Fruit fly (Drosophila melanogaster) whole organism, embryonic: ENCODE data around the gene CG34268.

ENCODE experiments used
- Atf3 ChIP-seq: fragments of 200-800 bp; sonication (Bioruptor generic); optimal IDR thresholded peaks from 3 replicates; lab custom pipeline; 2016; ENCODE audit warnings: missing biosample characterization, missing genetic modification characterization
- CG13287 ChIP-seq: fragments of 200-800 bp; sonication (Bioruptor generic); IDR thresholded peaks from 2 replicates; pipeline ENCODE4 v1.3.6; 2022; ENCODE audit warnings: missing biosample characterization, missing genetic modification characterization; ENCODE audit not compliant: partially characterized antibody
- CG14965 ChIP-seq: fragments of 200-800 bp; sonication (Bioruptor generic); optimal IDR thresholded peaks from 2 replicates; lab custom pipeline; 2016; ENCODE audit warnings: missing biosample characterization, missing genetic modification characterization, borderline replicate concordance
- CG17568 ChIP-seq: fragments of 200-800 bp; sonication (Bioruptor generic); optimal IDR thresholded peaks from 2 replicates; lab custom pipeline; 2018; ENCODE audit warnings: missing biosample characterization, mild to moderate bottlenecking, missing genetic modification characterization, moderate library complexity
- CG18011 ChIP-seq: fragments of 200-800 bp; sonication (Bioruptor generic); optimal IDR thresholded peaks from 2 replicates; lab custom pipeline; 2017; ENCODE audit warnings: missing biosample characterization, missing genetic modification characterization, mild to moderate bottlenecking, moderate library complexity, missing genotype
- CG2875 ChIP-seq: fragments of 200-800 bp; sonication (Bioruptor generic); optimal IDR thresholded peaks from 2 replicates; lab custom pipeline; 2017; ENCODE audit warnings: missing biosample characterization, mild to moderate bottlenecking, missing genetic modification characterization, missing genetic modification reagents
- CG2889 ChIP-seq: fragments of 200-800 bp; sonication (Bioruptor generic); IDR thresholded peaks from 3 replicates; pipeline ENCODE4 v1.3.6; 2022; ENCODE audit warnings: missing biosample characterization, missing genetic modification characterization
- CG32532 ChIP-seq: fragments of 200-800 bp; sonication (Bioruptor generic); IDR thresholded peaks from 2 replicates; pipeline ENCODE4 v1.3.6; 2022; ENCODE audit warnings: missing biosample characterization, missing genetic modification characterization
- CG32767 ChIP-seq: fragments of 200-800 bp; sonication (Bioruptor generic); IDR thresholded peaks from 2 replicates; pipeline ENCODE4 v1.3.6; 2022; ENCODE audit warnings: missing biosample characterization, missing genetic modification characterization
- CG4328 ChIP-seq: fragments of 200-800 bp; sonication (Bioruptor generic); optimal IDR thresholded peaks from 3 replicates; lab custom pipeline; 2017; ENCODE audit warnings: missing biosample characterization, missing genetic modification reagents, missing genetic modification characterization
- CG4424 ChIP-seq: fragments of 200-800 bp; sonication (Bioruptor generic); optimal IDR thresholded peaks from 3 replicates; lab custom pipeline; 2016; ENCODE audit warnings: missing biosample characterization, missing genetic modification characterization
- CG4854 ChIP-seq: fragments of 200-800 bp; sonication (Bioruptor generic); optimal IDR thresholded peaks from 2 replicates; lab custom pipeline; 2016; ENCODE audit warnings: missing biosample characterization, missing genetic modification characterization, inconsistent platforms
- CG7357 ChIP-seq: fragments of 200-800 bp; sonication (Bioruptor generic); IDR thresholded peaks from 3 replicates; pipeline ENCODE4 v1.3.6; 2022; ENCODE audit warnings: missing biosample characterization, missing genetic modification characterization
- Dll ChIP-seq: fragments of 200-800 bp; sonication (Bioruptor generic); IDR thresholded peaks from 4 replicates; pipeline ENCODE4 v1.3.6; 2022; ENCODE audit warnings: missing biosample characterization, missing genetic modification characterization; ENCODE audit not compliant: partially characterized antibody
- Dref ChIP-seq: fragments of 200-800 bp; sonication (Bioruptor generic); IDR thresholded peaks from 2 replicates; pipeline ENCODE4 v1.3.6; 2022; ENCODE audit warnings: missing biosample characterization, missing genetic modification characterization
- Eip74EF ChIP-seq, 2 experiments: fragments of 200-800 bp in 1 of 2; fragments of >200 bp in 1 of 2; sonication (Bioruptor generic) in 1 of 2; optimal IDR thresholded peaks; 2 replicates each; lab custom pipeline; 2017 to 2019; ENCODE audit warnings: missing biosample characterization in 2 of 2, missing genetic modification characterization in 2 of 2, mild to moderate bottlenecking in 1 of 2, moderate library complexity in 1 of 2
- Fer1 ChIP-seq: fragments of 200-800 bp; sonication (Bioruptor generic); optimal IDR thresholded peaks from 2 replicates; lab custom pipeline; 2017; ENCODE audit warnings: missing biosample characterization, mild to moderate bottlenecking, missing genetic modification characterization
- HLHmδ ChIP-seq: fragments of 200-800 bp; sonication (Bioruptor generic); optimal IDR thresholded peaks from 2 replicates; lab custom pipeline; 2018; ENCODE audit warnings: missing biosample characterization, mild to moderate bottlenecking, missing genetic modification characterization, moderate library complexity
- Hmr ChIP-seq: fragments of 200-800 bp; sonication (Bioruptor generic); optimal IDR thresholded peaks from 3 replicates; lab custom pipeline; 2017; ENCODE audit warnings: mild to moderate bottlenecking, missing biosample characterization, missing genetic modification reagents, missing genetic modification characterization
- MTF-1 ChIP-seq: fragments of 200-800 bp; sonication (Bioruptor generic); optimal IDR thresholded peaks from 2 replicates; lab custom pipeline; 2018; ENCODE audit warnings: missing biosample characterization, mild to moderate bottlenecking, missing genetic modification characterization, borderline replicate concordance
- Myb ChIP-seq: fragments of 200-800 bp; sonication (Bioruptor generic); optimal IDR thresholded peaks from 2 replicates; lab custom pipeline; 2016; ENCODE audit warnings: missing biosample characterization, missing genetic modification characterization
- Nf-YA ChIP-seq: fragments of 200-800 bp; sonication (Bioruptor generic); IDR thresholded peaks from 2 replicates; pipeline ENCODE4 v1.3.6; 2022; ENCODE audit warnings: missing biosample characterization, missing genetic modification characterization
- Sox102F ChIP-seq: fragments of 200-800 bp; sonication (Bioruptor generic); optimal IDR thresholded peaks from 2 replicates; lab custom pipeline; 2018; ENCODE audit warnings: missing biosample characterization, mild to moderate bottlenecking, missing genetic modification characterization, moderate library complexity
- Trl ChIP-seq, 3 experiments: fragments of >200 bp in 2 of 3; fragments of 200-800 bp in 1 of 3; sonication (Bioruptor generic) in 1 of 3; optimal IDR thresholded peaks; 2 replicates in 1 of 3; 3 replicates in 2 of 3; lab custom pipeline; 2016 to 2017; ENCODE audit warnings: missing biosample characterization in 1 of 3, missing genetic modification characterization in 1 of 3
- ab ChIP-seq: fragments of 200-800 bp; sonication (Bioruptor generic); optimal IDR thresholded peaks from 2 replicates; lab custom pipeline; 2016; ENCODE audit warnings: missing biosample characterization, missing genetic modification characterization
- bab2 ChIP-seq: fragments of 200-800 bp; sonication (Bioruptor generic); optimal IDR thresholded peaks from 2 replicates; lab custom pipeline; 2016; ENCODE audit warnings: missing biosample characterization, missing genetic modification characterization
- chm ChIP-seq: fragments of 200-800 bp; sonication (Bioruptor generic); IDR thresholded peaks from 2 replicates; pipeline ENCODE4 v1.3.6; 2022; ENCODE audit warnings: missing biosample characterization, missing genetic modification characterization
- dan ChIP-seq: fragments of 200-800 bp; sonication (Bioruptor generic); IDR thresholded peaks from 2 replicates; pipeline ENCODE4 v1.3.6; 2022; ENCODE audit warnings: missing biosample characterization, missing genetic modification characterization
- dmrt11E ChIP-seq: fragments of 200-800 bp; sonication (Bioruptor generic); optimal IDR thresholded peaks from 3 replicates; lab custom pipeline; 2018; ENCODE audit warnings: missing biosample characterization, mild to moderate bottlenecking, missing genetic modification characterization, moderate library complexity
- dpn ChIP-seq, 2 experiments: fragments of 200-800 bp; sonication (Bioruptor generic); optimal IDR thresholded peaks; 3 replicates each; lab custom pipeline; 2016; ENCODE audit warnings: missing biosample characterization in 2 of 2, missing genetic modification characterization in 2 of 2
- emc ChIP-seq: fragments of 200-800 bp; sonication (Bioruptor generic); optimal IDR thresholded peaks from 2 replicates; lab custom pipeline; 2016; ENCODE audit warnings: missing biosample characterization, missing genetic modification characterization
- ems ChIP-seq: fragments of 200-800 bp; sonication (Bioruptor generic); optimal IDR thresholded peaks from 3 replicates; lab custom pipeline; 2016; ENCODE audit warnings: missing biosample characterization, missing genetic modification characterization
- fd102C ChIP-seq: fragments of 200-800 bp; sonication (Bioruptor generic); optimal IDR thresholded peaks from 2 replicates; lab custom pipeline; 2018; ENCODE audit warnings: missing biosample characterization, mild to moderate bottlenecking, missing genetic modification characterization, moderate library complexity
- gce ChIP-seq: fragments of 200-800 bp; sonication (Bioruptor generic); IDR thresholded peaks from 3 replicates; pipeline ENCODE4 v1.3.6; 2022; ENCODE audit warnings: missing biosample characterization, missing genetic modification characterization
- gem ChIP-seq: fragments of 200-800 bp; sonication (Bioruptor generic); optimal IDR thresholded peaks from 2 replicates; lab custom pipeline; 2019; ENCODE audit warnings: missing biosample characterization, mild to moderate bottlenecking, missing genetic modification characterization, moderate library complexity
- lab ChIP-seq: fragments of 200-800 bp; sonication (Bioruptor generic); optimal IDR thresholded peaks from 3 replicates; lab custom pipeline; 2017; ENCODE audit warnings: missing biosample characterization, missing genetic modification characterization, mild to moderate bottlenecking, moderate library complexity, missing genetic modification reagents
- nerfin-1 ChIP-seq: fragments of 200-800 bp; sonication (Bioruptor generic); optimal IDR thresholded peaks from 3 replicates; lab custom pipeline; 2019; ENCODE audit warnings: missing biosample characterization, mild to moderate bottlenecking, missing genetic modification characterization, moderate library complexity
- nmo ChIP-seq: fragments of 200-800 bp; sonication (Bioruptor generic); optimal IDR thresholded peaks from 2 replicates; lab custom pipeline; 2018; ENCODE audit warnings: missing biosample characterization, mild to moderate bottlenecking, missing genetic modification characterization, moderate library complexity
- otp ChIP-seq: fragments of 200-800 bp; sonication (Bioruptor generic); IDR thresholded peaks from 3 replicates; pipeline ENCODE4, ENCODE4 v1.3.6; 2022; ENCODE audit warnings: missing biosample characterization, missing genetic modification characterization
- pb ChIP-seq: fragments of 200-800 bp; sonication (Bioruptor generic); optimal IDR thresholded peaks from 3 replicates; lab custom pipeline; 2016; ENCODE audit warnings: missing biosample characterization, missing genetic modification characterization
- scrt ChIP-seq: fragments of 200-800 bp; sonication (Bioruptor generic); optimal IDR thresholded peaks from 2 replicates; lab custom pipeline; 2018; ENCODE audit warnings: missing biosample characterization, mild to moderate bottlenecking, missing genetic modification characterization, moderate library complexity
- slp2 ChIP-seq: fragments of 200-800 bp; sonication (Bioruptor generic); optimal IDR thresholded peaks from 2 replicates; lab custom pipeline; 2016; ENCODE audit warnings: missing biosample characterization, missing genetic modification characterization
- stc ChIP-seq: fragments of 200-800 bp; sonication (Bioruptor generic); IDR thresholded peaks from 2 replicates; pipeline ENCODE4 v1.3.6; 2022; ENCODE audit warnings: missing biosample characterization, missing genetic modification characterization
- tap ChIP-seq: fragments of 200-800 bp; optimal IDR thresholded peaks from 3 replicates; lab custom pipeline; 2019; ENCODE audit warnings: missing biosample characterization, mild to moderate bottlenecking, missing genetic modification characterization, moderate library complexity
- twi ChIP-seq: fragments of 200-800 bp; optimal IDR thresholded peaks from 2 replicates; lab custom pipeline; 2019; ENCODE audit warnings: missing biosample characterization, mild to moderate bottlenecking, missing genetic modification characterization, moderate library complexity
- vnd ChIP-seq: fragments of 200-800 bp; sonication (Bioruptor generic); IDR thresholded peaks from 3 replicates; pipeline ENCODE4 v1.3.6; 2022; ENCODE audit warnings: missing biosample characterization, missing genetic modification characterization; ENCODE audit not compliant: partially characterized antibody
- wek ChIP-seq: fragments of 200-800 bp; sonication (Bioruptor generic); optimal IDR thresholded peaks from 3 replicates; lab custom pipeline; 2018; ENCODE audit warnings: missing biosample characterization, mild to moderate bottlenecking, missing genetic modification characterization, moderate library complexity
- zfh1 ChIP-seq: fragments of 200-800 bp; sonication (Bioruptor generic); IDR thresholded peaks from 3 replicates; pipeline ENCODE4 v1.3.6; 2022; ENCODE audit warnings: missing biosample characterization, missing genetic modification characterization

The CG34268 gene

dm6 chr3L:505782-506408 is 5.1 kb downstream of the CG34268 start (continued):
- TF ChIP-seq Trl (optimal IDR thresholded peaks at IDR 0.05; lab: Kevin White, UChicago) (no peak), Trl (GFP tag; optimal IDR thresholded peaks at IDR 0.05; lab: Kevin White, UChicago) (peak; percentile 87), gem (tag; lab: Kevin White, UChicago) (peak; percentile 52), nerfin-1 (tag; lab: Kevin White, UChicago) (no peak), Myb (peak; percentile 74), CG14965 (GFP tag; lab: Kevin White, UChicago) (peak; percentile 79), CG2889 (GFP tag; lab: Robert Waterston, UW) (no peak), CG13287 (GFP tag; lab: Robert Waterston, UW) (no peak), dmrt11E (tag; lab: Kevin White, UChicago) (peak; percentile 63), CG7357 (GFP tag; lab: Robert Waterston, UW) (peak; percentile 46; the same call in 1 of the 3 replicates), Eip74EF (GFP tag; optimal IDR thresholded peaks at IDR 0.05; lab: Kevin White, UChicago) (no peak), CG32767 (no peak), CG18011 (GFP tag; lab: Kevin White, UChicago) (peak; percentile 7), chm (GFP tag; lab: Robert Waterston, UW) (peak; percentile 66), scrt (GFP tag; lab: Kevin White, UChicago) (peak; percentile 7), Fer1 (GFP tag; lab: Kevin White, UChicago) (peak; percentile 16), zfh1 (GFP tag; lab: Robert Waterston, UW) (peak; percentile 80), tap (no peak), CG32532 (GFP tag; lab: Robert Waterston, UW) (peak; percentile 91), Hmr (GFP tag; lab: Kevin White, UChicago) (peak; percentile 74), dpn (GFP tag; optimal IDR thresholded peaks at IDR 0.05; lab: Kevin White, UChicago) (peak; percentile 80 to 81), vnd (GFP tag; lab: Robert Waterston, UW) (no peak), bab2 (peak; percentile 86), HLHmδ (GFP tag; lab: Kevin White, UChicago) (peak; percentile 86), CG17568 (no peak), wek (GFP tag; lab: Kevin White, UChicago) (peak; percentile 62), ab (GFP tag; lab: Kevin White, UChicago) (no peak), fd102C (peak; percentile 39), gce (GFP tag; lab: Robert Waterston, UW) (peak; percentile 75; the same call in 2 of the 3 replicates), dan (GFP tag; lab: Robert Waterston, UW) (no peak), lab (peak; percentile 74), CG2875 (GFP tag; lab: Kevin White, UChicago) (peak; percentile 63), Atf3 (peak; percentile 72), Nf-YA (GFP tag; lab: Robert Waterston, UW) (no peak), emc (GFP tag; lab: Kevin White, UChicago) (peak; percentile 64), ems (GFP tag; lab: Kevin White, UChicago) (peak; percentile 53), pb (GFP tag; lab: Kevin White, UChicago) (peak; percentile 77), nmo (peak; percentile 71), CG4424 (peak; percentile 62), slp2 (GFP tag; lab: Kevin White, UChicago) (peak; percentile 82), twi (tag; lab: Kevin White, UChicago) (peak; percentile 22), Dll (GFP tag; lab: Robert Waterston, UW) (no peak), otp (GFP tag; lab: Robert Waterston, UW) (peak; percentile 41; the same call in 2 of the 3 replicates), stc (GFP tag; lab: Robert Waterston, UW) (0 out of 2 replicates have a peak, but pooled peaks have one; percentile 22), MTF-1 (GFP tag; lab: Kevin White, UChicago) (peak; percentile 88), Dref (GFP tag; lab: Robert Waterston, UW) (no peak), CG4854 (GFP tag; lab: Kevin White, UChicago) (peak; percentile 91), CG4328 (GFP tag; lab: Kevin White, UChicago) (peak; percentile 36), Sox102F (GFP tag; lab: Kevin White, UChicago) (peak; percentile 76)
